Worm (Caenorhabditis elegans) whole organism, L3 larva: ENCODE measurements around the gene C49H3.4.

ENCODE experiments used
- R02D3.7 ChIP-seq: fragments of 150-350 bp; optimal IDR thresholded peaks from 2 replicates; lab custom pipeline; 2014; ENCODE audit warnings: missing biosample characterization, missing genetic modification characterization
- ama-1 ChIP-seq: fragments of 150-350 bp; optimal IDR thresholded peaks from 2 replicates; lab custom pipeline; 2018
- ceh-9 ChIP-seq: sonication (generic microtip); optimal IDR thresholded peaks from 2 replicates; lab custom pipeline; 2018; ENCODE audit warnings: missing biosample characterization, missing genetic modification characterization
- lin-39 ChIP-seq: fragments of 150-350 bp; optimal IDR thresholded peaks from 2 replicates; lab custom pipeline; 2018; ENCODE audit warnings: missing biosample characterization, missing genetic modification reagents, missing genetic modification characterization
- mml-1 ChIP-seq: fragments of 150-350 bp; sonication (generic microtip); optimal IDR thresholded peaks from 3 replicates; lab custom pipeline; 2014; ENCODE audit warnings: missing biosample characterization, missing genetic modification characterization
- nhr-76 ChIP-seq: fragments of 150-350 bp; sonication (generic microtip); optimal IDR thresholded peaks from 5 replicates; lab custom pipeline; 2014; ENCODE audit warnings: missing biosample characterization, missing genetic modification characterization
- nhr-77 ChIP-seq: fragments of 150-350 bp; optimal IDR thresholded peaks from 2 replicates; lab custom pipeline; 2014; ENCODE audit warnings: missing biosample characterization, missing genetic modification characterization
- skn-1 ChIP-seq: fragments of 150-350 bp; optimal IDR thresholded peaks from 2 replicates; lab custom pipeline; 2014; ENCODE audit warnings: missing biosample characterization, missing genetic modification characterization
- snpc-4 ChIP-seq: fragments of 150-350 bp; optimal IDR thresholded peaks from 2 replicates; lab custom pipeline; 2014; ENCODE audit warnings: missing biosample characterization, missing genetic modification characterization
- tbx-2 ChIP-seq: sonication (generic microtip); optimal IDR thresholded peaks from 2 replicates; lab custom pipeline; 2016; ENCODE audit warnings: mild to moderate bottlenecking, missing genetic modification characterization, missing compliant biosample characterization
- unc-39 ChIP-seq: sonication (generic microtip); optimal IDR thresholded peaks from 4 replicates; lab custom pipeline; 2017; ENCODE audit warnings: missing biosample characterization, missing genetic modification characterization

DNA sequence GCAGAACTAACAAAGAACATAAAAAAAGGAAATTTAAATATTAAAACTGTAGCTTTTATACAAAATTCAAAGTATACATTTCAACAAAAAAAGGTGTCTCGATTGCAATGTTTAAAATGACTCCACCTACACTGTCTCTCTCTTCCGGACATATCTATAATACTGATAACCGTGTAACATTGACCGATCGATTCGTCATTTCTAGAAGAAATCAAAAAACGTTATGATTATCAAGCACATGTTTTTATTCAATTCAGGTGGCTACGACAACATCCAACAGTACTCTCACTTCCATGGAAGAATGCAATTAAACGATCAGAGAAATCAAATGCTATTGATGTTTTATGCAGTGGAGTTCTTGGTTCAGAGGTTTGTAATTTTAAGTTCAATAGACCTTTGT lies 16.6 kb upstream of the C49H3.4 start:
- TF ChIP-seq lin-39 (tag; lab: Kevin White, UChicago), result no peak
- TF ChIP-seq snpc-4, result no peak
- no peak for TF ChIP-seq skn-1 (tag; lab: Kevin White, UChicago)
- TF ChIP-seq unc-39 (tag; lab: Kevin White, UChicago), result no peak
- TF ChIP-seq nhr-77 (tag; lab: Kevin White, UChicago), result no peak
- TF ChIP-seq ama-1 (lab: Kevin White, UChicago), result no peak
- TF ChIP-seq tbx-2 (tag; lab: Kevin White, UChicago), result no peak
- no peak for TF ChIP-seq mml-1 (tag; lab: Kevin White, UChicago)
- no peak for TF ChIP-seq nhr-76
- no peak for TF ChIP-seq ceh-9
- TF ChIP-seq R02D3.7 (tag; lab: Kevin White, UChicago), result no peak
